Worm (Caenorhabditis elegans) whole organism, midembryonic: ENCODE data around the gene acr-5.

Experiments
- T22C8.4 ChIP-seq: fragments of 200-800 bp; sonication (Bioruptor generic); IDR thresholded peaks from 2 replicates; pipeline ENCODE4 v1.3.6; 2022; ENCODE audit warnings: missing genetic modification characterization, missing compliant biosample characterization
- cog-1 ChIP-seq: sonication (generic microtip); optimal IDR thresholded peaks from 2 replicates; lab custom pipeline; 2016; ENCODE audit warnings: missing genetic modification characterization, missing compliant biosample characterization
- flt-1 ChIP-seq: fragments of 200-800 bp; sonication (Bioruptor generic); IDR thresholded peaks from 2 replicates; pipeline ENCODE4 v1.3.6; 2022; ENCODE audit warnings: missing genetic modification characterization, missing compliant biosample characterization
- ref-1 ChIP-seq: fragments of 200-800 bp; sonication (Bioruptor generic); conservative IDR thresholded peaks from 2 replicates; pipeline ENCODE4 v1.3.6; 2022; ENCODE audit warnings: missing genetic modification reagents, missing genetic modification characterization, missing compliant biosample characterization
- ztf-29 ChIP-seq: fragments of 200-800 bp; sonication (Bioruptor generic); IDR thresholded peaks from 2 replicates; pipeline ENCODE4 v1.3.6; 2022; ENCODE audit warnings: missing genetic modification reagents, missing genetic modification characterization, missing compliant biosample characterization

ce11 chrIII:6558487-6558886 lies 43.9 kb upstream of the acr-5 start, which contains the start of gene C09E7.8:
- TF ChIP-seq cog-1 (tag; lab: Kevin White, UChicago) (no peak), T22C8.4 (GFP tag; lab: Robert Waterston, UW) (no peak), ref-1 (no peak), ztf-29 (GFP tag; lab: Robert Waterston, UW) (no peak), flt-1 (no peak)
